Worm (Caenorhabditis elegans) whole organism, young adult: ENCODE data around the gene gnrr-2.

Experiments used
- D2030.7 ChIP-seq: fragments of 200-800 bp; sonication (Bioruptor generic); IDR thresholded peaks from 2 replicates; pipeline ENCODE4 v1.3.6; 2022; ENCODE audit warnings: missing genetic modification reagents, missing genetic modification characterization, missing compliant biosample characterization
- F33H1.4 ChIP-seq: fragments of 200-800 bp; sonication (Bioruptor generic); IDR thresholded peaks from 2 replicates; pipeline ENCODE4 v1.3.6; 2022; ENCODE audit warnings: missing genetic modification reagents, missing genetic modification characterization, missing compliant biosample characterization
- F55B11.4 ChIP-seq: sonication (generic microtip); optimal IDR thresholded peaks from 2 replicates; lab custom pipeline; 2016; ENCODE audit warnings: missing compliant biosample characterization, missing genetic modification characterization, borderline replicate concordance; ENCODE audit not compliant: insufficient read depth
- Y53G8AR.9 ChIP-seq: fragments of 200-800 bp; sonication (Bioruptor generic); conservative IDR thresholded peaks from 2 replicates; pipeline ENCODE4 v1.3.6; 2022; ENCODE audit warnings: missing genetic modification reagents, missing genetic modification characterization, missing compliant biosample characterization
- Y79H2A.3 ChIP-seq: fragments of 200-800 bp; sonication (Bioruptor generic); conservative IDR thresholded peaks from 2 replicates; pipeline ENCODE4 v1.3.6; 2022; ENCODE audit warnings: missing genetic modification reagents, missing genetic modification characterization, missing compliant biosample characterization
- Y95B8A.8 ChIP-seq: fragments of 200-800 bp; sonication (Bioruptor generic); IDR thresholded peaks from 2 replicates; pipeline ENCODE4 v1.3.6; 2022; ENCODE audit warnings: missing genetic modification reagents, missing genetic modification characterization, missing compliant biosample characterization
- ama-1 ChIP-seq, 3 experiments: fragments of 150-350 bp in 1 of 3; sonication (generic microtip) in 2 of 3; optimal IDR thresholded peaks; 2 replicates each; lab custom pipeline; 2014 to 2018; ENCODE audit warnings: missing biosample characterization in 2 of 3, missing genetic modification characterization in 2 of 3, missing genetic modification reagents in 2 of 3
- aptf-2 ChIP-seq: fragments of 200-800 bp; sonication (Bioruptor generic); conservative IDR thresholded peaks from 2 replicates; pipeline ENCODE4 v1.3.6; 2022; ENCODE audit warnings: missing genetic modification reagents, missing genetic modification characterization, missing compliant biosample characterization
- bed-2 ChIP-seq: fragments of 200-800 bp; sonication (Bioruptor generic); IDR thresholded peaks from 2 replicates; pipeline ENCODE4 v1.3.6; 2022; ENCODE audit warnings: missing genetic modification reagents, missing genetic modification characterization, missing compliant biosample characterization
- ccch-3 ChIP-seq: fragments of 200-800 bp; sonication (Bioruptor generic); optimal IDR thresholded peaks from 2 replicates; lab custom pipeline; 2018; ENCODE audit warnings: mild to moderate bottlenecking, missing genetic modification characterization, missing compliant biosample characterization
- cebp-1 ChIP-seq, 2 experiments: fragments of 200-800 bp in 1 of 2; sonication (Bioruptor generic) in 1 of 2; sonication (generic microtip) in 1 of 2; IDR thresholded peaks in 1 of 2; optimal IDR thresholded peaks in 1 of 2; 2 replicates each; pipeline versions ENCODE4 v1.3.6 to Lab custom; 2017 to 2022; ENCODE audit warnings: missing compliant biosample characterization in 2 of 2, missing genetic modification characterization in 2 of 2, mild to moderate bottlenecking in 1 of 2, missing genetic modification reagents in 1 of 2, moderate library complexity in 1 of 2
- ceh-79 ChIP-seq: sonication (generic microtip); optimal IDR thresholded peaks from 2 replicates; lab custom pipeline; 2017; ENCODE audit warnings: mild to moderate bottlenecking, missing genetic modification characterization, missing compliant biosample characterization
- hrde-1 ChIP-seq: sonication (generic microtip); optimal IDR thresholded peaks from 2 replicates; lab custom pipeline; 2016; ENCODE audit warnings: missing genetic modification characterization, mild to moderate bottlenecking, missing compliant biosample characterization, moderate library complexity, missing genotype, missing genetic modification reagents, borderline replicate concordance
- let-526 ChIP-seq: fragments of 200-800 bp; sonication (Bioruptor generic); IDR thresholded peaks from 2 replicates; pipeline ENCODE4 v1.3.6; 2022; ENCODE audit warnings: missing genetic modification reagents, missing genetic modification characterization, missing compliant biosample characterization
- let-607 ChIP-seq, 2 experiments: fragments of 200-800 bp in 1 of 2; sonication (Bioruptor generic) in 1 of 2; sonication (generic microtip) in 1 of 2; optimal IDR thresholded peaks; 2 replicates each; lab custom pipeline; 2016 to 2018; ENCODE audit warnings: mild to moderate bottlenecking in 2 of 2, missing compliant biosample characterization in 2 of 2, missing genetic modification characterization in 2 of 2, moderate library complexity in 2 of 2, missing genotype in 1 of 2
- lin-35 ChIP-seq, 3 experiments: fragments of 150-350 bp in 2 of 3; sonication (generic microtip) in 1 of 3; optimal IDR thresholded peaks; 2 replicates each; lab custom pipeline; 2014 to 2018; ENCODE audit warnings: missing biosample characterization in 3 of 3, missing genetic modification characterization in 3 of 3, missing genetic modification reagents in 3 of 3
- lin-54 ChIP-seq: fragments of 200-800 bp; sonication (Bioruptor generic); optimal IDR thresholded peaks from 2 replicates; lab custom pipeline; 2018; ENCODE audit warnings: mild to moderate bottlenecking, missing genetic modification characterization, missing compliant biosample characterization
- lsl-1 ChIP-seq: fragments of 200-800 bp; sonication (Bioruptor generic); optimal IDR thresholded peaks from 2 replicates; lab custom pipeline; 2018; ENCODE audit warnings: mild to moderate bottlenecking, missing genetic modification characterization, moderate library complexity, missing compliant biosample characterization
- madf-6 ChIP-seq: fragments of 200-800 bp; sonication (Bioruptor generic); IDR thresholded peaks from 2 replicates; pipeline ENCODE4 v1.3.6; 2022; ENCODE audit warnings: missing genetic modification reagents, missing genetic modification characterization, missing compliant biosample characterization
- mcd-1 ChIP-seq: fragments of 200-800 bp; sonication (Bioruptor generic); IDR thresholded peaks from 2 replicates; pipeline ENCODE4 v1.3.6; 2022; ENCODE audit warnings: missing genetic modification reagents, missing genetic modification characterization, missing compliant biosample characterization
- nfyb-1 ChIP-seq: fragments of 200-800 bp; sonication (Bioruptor generic); IDR thresholded peaks from 2 replicates; pipeline ENCODE4 v1.3.6; 2022; ENCODE audit warnings: missing genetic modification reagents, missing genetic modification characterization, missing compliant biosample characterization
- pbrm-1 ChIP-seq: fragments of 200-800 bp; sonication (Bioruptor generic); IDR thresholded peaks from 2 replicates; pipeline ENCODE4 v1.3.6; 2022; ENCODE audit warnings: missing genetic modification reagents, missing genetic modification characterization, missing compliant biosample characterization
- rec-8 ChIP-seq, 2 experiments: sonication (generic microtip); optimal IDR thresholded peaks; 2 replicates each; lab custom pipeline; 2016; ENCODE audit warnings: mild to moderate bottlenecking in 2 of 2, missing genetic modification characterization in 2 of 2, missing genetic modification reagents in 2 of 2, missing genotype in 2 of 2, missing biosample characterization in 1 of 2, missing compliant biosample characterization in 1 of 2, moderate library complexity in 1 of 2
- repo-1 ChIP-seq: sonication (generic microtip); optimal IDR thresholded peaks from 2 replicates; lab custom pipeline; 2017; ENCODE audit warnings: mild to moderate bottlenecking, missing genetic modification characterization, missing compliant biosample characterization
- snpc-3.4 ChIP-seq: sonication (generic microtip); optimal IDR thresholded peaks from 2 replicates; lab custom pipeline; 2017; ENCODE audit warnings: missing genetic modification characterization, mild to moderate bottlenecking, missing compliant biosample characterization, antibody characterized with exemption, moderate library complexity, missing genotype, missing genetic modification reagents
- snpc-4 ChIP-seq, 5 experiments: fragments of 150-350 bp in 1 of 5; sonication (generic microtip) in 4 of 5; optimal IDR thresholded peaks; 2 replicates each; lab custom pipeline; 2014 to 2018; ENCODE audit warnings: missing genetic modification characterization in 5 of 5, missing biosample characterization in 3 of 5, antibody characterized with exemption in 2 of 5, mild to moderate bottlenecking in 2 of 5, missing compliant biosample characterization in 2 of 5, missing genotype in 2 of 5, moderate library complexity in 2 of 5, missing genetic modification reagents in 1 of 5
- unc-62 ChIP-seq: fragments of 150-350 bp; optimal IDR thresholded peaks from 2 replicates; lab custom pipeline; 2014; ENCODE audit warnings: missing biosample characterization, missing genetic modification reagents, missing genetic modification characterization
- ztf-26 ChIP-seq: sonication (generic microtip); optimal IDR thresholded peaks from 2 replicates; lab custom pipeline; 2017; ENCODE audit warnings: missing genetic modification characterization, missing compliant biosample characterization

gnrr-2 gene

DNA sequence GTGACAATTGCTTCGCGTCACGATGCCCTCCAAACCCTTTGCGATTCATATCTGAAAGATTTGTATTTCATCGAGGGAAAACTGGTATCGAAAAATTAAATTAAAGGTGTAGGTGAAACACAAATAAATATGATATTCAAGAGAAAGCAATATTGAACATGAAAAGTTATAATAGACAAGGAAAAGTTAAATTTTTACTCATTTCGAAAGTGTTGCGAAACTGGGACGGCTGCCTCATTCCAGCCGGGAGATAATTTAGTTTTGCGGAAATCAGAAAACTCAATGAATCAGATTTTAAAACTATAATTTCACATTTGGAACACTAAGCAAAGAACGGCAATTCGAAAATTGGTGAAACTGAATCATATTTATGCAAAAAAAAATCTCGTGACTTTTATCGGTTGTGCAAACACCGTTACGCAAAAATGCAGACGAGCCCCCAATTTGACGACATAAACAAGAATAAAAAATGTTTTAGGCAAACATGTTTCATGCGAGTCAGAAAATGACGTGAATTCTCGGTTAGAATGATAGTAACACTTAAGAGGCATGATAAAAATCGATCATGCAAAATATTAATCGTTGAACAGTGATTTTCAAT is 6.2 kb downstream of the gnrr-2 start, which contains the start of the genes nxf-1 and C15H11.11 (continued):
- TF ChIP-seq lin-35 (GFP tag; optimal IDR thresholded peaks at IDR 0.05; lab: Kevin White, UChicago) (peak in 1 of 3 experiments; percentile 33), ceh-79 (tag; lab: Kevin White, UChicago) (no peak), bed-2 (no peak), madf-6 (GFP tag; lab: Robert Waterston, UW) (0 out of 2 replicates have a peak, but pooled peaks have one; percentile 22), hrde-1 (tag; lab: Kevin White, UChicago) (no peak), ccch-3 (no peak), ama-1 (optimal IDR thresholded peaks at IDR 0.05; lab: Kevin White, UChicago) (peak; percentile 6), ama-1 (GFP tag; optimal IDR thresholded peaks at IDR 0.05; lab: Kevin White, UChicago) (no peak), mcd-1 (peak; percentile 66), cebp-1 (GFP tag; IDR thresholded peaks at IDR 0.05; lab: Robert Waterston, UW) (peak; percentile 54; the same call in 1 of the 2 replicates), cebp-1 (tag; optimal IDR thresholded peaks at IDR 0.05; lab: Kevin White, UChicago) (peak; percentile 90), snpc-4 (GFP tag; optimal IDR thresholded peaks at IDR 0.05; lab: Kevin White, UChicago) (no peak), snpc-4 (tag; optimal IDR thresholded peaks at IDR 0.05; lab: Kevin White, UChicago) (peak in 3 of 4 experiments; percentile 50 to 72 (median 61)), let-607 (tag; optimal IDR thresholded peaks at IDR 0.05; lab: Kevin White, UChicago) (peak in 1 of 2 experiments; percentile 10), Y79H2A.3 (GFP tag; lab: Robert Waterston, UW) (no peak), ztf-26 (no peak), aptf-2 (GFP tag; lab: Robert Waterston, UW) (no peak), Y53G8AR.9 (GFP tag; lab: Robert Waterston, UW) (peak; percentile 63; the same call in 1 of the 2 replicates)

DNA sequence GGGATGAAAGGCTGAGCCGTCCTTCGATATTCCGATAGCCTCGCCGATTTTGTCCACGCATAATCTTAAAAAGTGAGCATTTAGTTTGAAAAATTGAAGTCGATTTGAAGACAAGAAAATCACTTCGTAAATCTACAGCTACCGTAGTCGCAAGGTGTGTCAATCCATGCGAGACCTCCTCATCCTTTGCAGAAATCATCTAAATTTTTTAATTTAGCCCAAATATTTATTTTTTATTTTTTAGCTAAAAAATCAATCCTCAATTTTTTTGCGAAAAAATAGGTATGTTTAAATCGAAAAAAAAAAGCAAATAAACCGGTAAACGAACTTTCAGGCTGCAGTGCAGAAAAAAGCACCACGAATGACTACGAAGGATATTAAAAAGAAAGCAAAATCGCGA is 8.9 kb downstream of the gnrr-2 start, which contains the start of the genes nxf-2 and set-31:
nxf-2 (minus strand) TSS at position 101 of the 400 bp plus-strand sequence.
set-31 (plus strand) TSS at position 169 of the 400 bp plus-strand sequence.
- no peak for TF ChIP-seq let-526 (GFP tag; lab: Robert Waterston, UW)
- TF ChIP-seq nfyb-1 (GFP tag; lab: Robert Waterston, UW): no peak
- peak; percentile 46; the same call in 1 of the 2 replicates for TF ChIP-seq F33H1.4
- peak; percentile 58 for TF ChIP-seq lsl-1 (GFP tag; lab: Kevin White, UChicago)
- no peak for TF ChIP-seq F55B11.4 (tag; lab: Kevin White, UChicago)

DNA sequence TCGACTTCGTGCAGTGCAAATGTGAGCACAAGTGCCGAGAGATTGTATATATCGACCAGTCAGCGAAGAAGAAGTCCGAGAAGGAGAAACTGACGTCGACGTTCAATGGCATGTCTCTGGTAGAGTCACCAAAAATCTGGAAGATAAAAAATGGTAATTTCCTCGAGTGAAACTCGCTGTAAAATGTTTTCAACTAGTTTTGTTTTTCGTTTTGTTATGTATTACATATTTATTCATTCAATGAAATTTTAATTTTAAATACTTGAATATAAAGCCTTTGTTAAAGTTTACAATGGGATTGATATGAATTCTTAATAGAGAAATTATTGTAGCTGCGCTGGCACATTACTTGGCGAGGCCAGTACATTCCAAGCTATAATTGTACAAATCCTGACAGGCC is 11.0 kb downstream of the gnrr-2 start:
- TF ChIP-seq ama-1 (optimal IDR thresholded peaks at IDR 0.05; lab: Kevin White, UChicago) (no peak), ama-1 (GFP tag; optimal IDR thresholded peaks at IDR 0.05; lab: Kevin White, UChicago) (peak in 1 of 2 experiments; percentile 58), pbrm-1 (GFP tag; lab: Robert Waterston, UW) (peak; percentile 51; the same call in 1 of the 2 replicates), cebp-1 (GFP tag; IDR thresholded peaks at IDR 0.05; lab: Robert Waterston, UW) (no peak), cebp-1 (tag; optimal IDR thresholded peaks at IDR 0.05; lab: Kevin White, UChicago) (peak; percentile 8), rec-8 (tag; optimal IDR thresholded peaks at IDR 0.05; lab: Kevin White, UChicago) (peak in 1 of 2 experiments; percentile 32), unc-62 (GFP tag; lab: Kevin White, UChicago) (no peak), repo-1 (tag; lab: Kevin White, UChicago) (peak; percentile 21), lin-54 (GFP tag; lab: Kevin White, UChicago) (peak; percentile 4), hrde-1 (tag; lab: Kevin White, UChicago) (peak; percentile 77), snpc-3.4 (tag; lab: Kevin White, UChicago) (peak; percentile 8), D2030.7 (GFP tag; lab: Robert Waterston, UW) (no peak), Y95B8A.8 (GFP tag; lab: Robert Waterston, UW) (peak; percentile 83; the same call in 1 of the 2 replicates), F55B11.4 (tag; lab: Kevin White, UChicago) (no peak)
